Worm (Caenorhabditis elegans): ENCODE measurements around the gene end-3.
A peak's percentile ranks its signal among the peaks of the same experiment; 100 is the strongest.

end-3 gene

ce11 chrV:14013638-14014037, 857 bp upstream of the end-3 start:
- TF ChIP-seq snpc-1.3 (tag; optimal IDR thresholded peaks at IDR 0.05; ENCODE audit: insufficient read depth) (no peak), lir-1 (GFP tag; conservative IDR thresholded peaks at IDR 0.05) (no peak), athp-1 (tag; optimal IDR thresholded peaks at IDR 0.05) (peak; percentile 37), pha-4 (tag; optimal IDR thresholded peaks at IDR 0.05) (no peak), hrde-1 (tag; optimal IDR thresholded peaks at IDR 0.05; ENCODE audit: borderline replicate concordance) (no peak), nhr-27 (tag; optimal IDR thresholded peaks at IDR 0.05) (no peak), ceh-40 (GFP tag; IDR thresholded peaks at IDR 0.05) (0 out of 2 replicates have a peak, but pooled peaks have one; percentile 53), K11D2.4 (GFP tag; IDR thresholded peaks at IDR 0.05) (no peak), unc-62 (GFP tag; optimal IDR thresholded peaks at IDR 0.05) (no peak), egl-44 (GFP tag; IDR thresholded peaks at IDR 0.05) (no peak), attf-5 (GFP tag; optimal IDR thresholded peaks at IDR 0.05) (no peak), nfya-2 (GFP tag; IDR thresholded peaks at IDR 0.05) (no peak), snpc-4 (GFP tag; optimal IDR thresholded peaks at IDR 0.05) (no peak), snpc-4 (tag; optimal IDR thresholded peaks at IDR 0.05) (peak in 2 of 4 experiments; percentile 10 to 13), efl-1 (GFP tag; optimal IDR thresholded peaks at IDR 0.05) (peak; percentile 22), ets-4 (GFP tag; optimal IDR thresholded peaks at IDR 0.05) (no peak), cebp-2 (GFP tag; IDR thresholded peaks at IDR 0.05) (no peak), nhr-179 (tag; optimal IDR thresholded peaks at IDR 0.05) (no peak), madf-6 (GFP tag; IDR thresholded peaks at IDR 0.05) (no peak; the same call in 1 of the 2 replicates), sea-2 (GFP tag; IDR thresholded peaks at IDR 0.05) (no peak), Y79H2A.3 (GFP tag; conservative IDR thresholded peaks at IDR 0.05) (no peak), F33H1.4 (GFP tag; IDR thresholded peaks at IDR 0.05) (peak; percentile 35), aptf-2 (GFP tag; conservative IDR thresholded peaks at IDR 0.05) (no peak), attf-6 (GFP tag; IDR thresholded peaks at IDR 0.05) (no peak), mxl-1 (tag; optimal IDR thresholded peaks at IDR 0.05) (no peak), let-526 (GFP tag; IDR thresholded peaks at IDR 0.05) (no peak), unc-130 (GFP tag; optimal IDR thresholded peaks at IDR 0.05) (no peak), ceh-100 (GFP tag; IDR thresholded peaks at IDR 0.05) (0 out of 2 replicates have a peak, but pooled peaks have one; percentile 11), hlh-12 (tag; optimal IDR thresholded peaks at IDR 0.05) (no peak), rpc-1 (optimal IDR thresholded peaks at IDR 0.05) (no peak), rpc-1 (tag; optimal IDR thresholded peaks at IDR 0.05) (no peak), lsl-1 (GFP tag; optimal IDR thresholded peaks at IDR 0.05) (peak; percentile 42), hsf-1 (GFP tag; IDR thresholded peaks at IDR 0.05) (0 out of 2 replicates have a peak, but pooled peaks have one; percentile 30), xnd-1 (tag; optimal IDR thresholded peaks at IDR 0.05) (no peak), egrh-3 (GFP tag; IDR thresholded peaks at IDR 0.05) (no peak), hmg-1.2 (GFP tag; IDR thresholded peaks at IDR 0.05) (no peak), ccch-3 (GFP tag; optimal IDR thresholded peaks at IDR 0.05) (no peak), mcd-1 (GFP tag; IDR thresholded peaks at IDR 0.05) (no peak), repo-1 (tag; optimal IDR thresholded peaks at IDR 0.05) (peak; percentile 39), B0336.3 (GFP tag; IDR thresholded peaks at IDR 0.05) (no peak), akir-1 (GFP tag; optimal IDR thresholded peaks at IDR 0.05) (no peak), F49E8.2 (tag; optimal IDR thresholded peaks at IDR 0.05; ENCODE audit: insufficient read depth) (no peak), ceh-58 (GFP tag; IDR thresholded peaks at IDR 0.05) (no peak), lin-54 (GFP tag; optimal IDR thresholded peaks at IDR 0.05) (peak; percentile 19), chd-7 (tag; optimal IDR thresholded peaks at IDR 0.05) (no peak), mes-4 (tag; optimal IDR thresholded peaks at IDR 0.05) (no peak), ztf-26 (tag; optimal IDR thresholded peaks at IDR 0.05) (no peak), lag-1 (GFP tag; IDR thresholded peaks at IDR 0.05) (no peak), atf-7 (tag; optimal IDR thresholded peaks at IDR 0.05) (no peak), tbp1 (GFP tag; optimal IDR thresholded peaks at IDR 0.05) (no peak), snpc-3.4 (tag; optimal IDR thresholded peaks at IDR 0.05) (no peak)

All from whole organism, young adult.